Fruit fly (Drosophila melanogaster) whole organism, embryonic: Measurements from ENCODE around the gene RPA3.

Experiments
- Antp ChIP-seq: fragments of 200-800 bp; sonication (Bioruptor generic); optimal IDR thresholded peaks from 3 replicates; lab custom pipeline; 2016; ENCODE audit warnings: missing biosample characterization, missing genetic modification characterization
- Atf3 ChIP-seq: fragments of 200-800 bp; sonication (Bioruptor generic); optimal IDR thresholded peaks from 3 replicates; lab custom pipeline; 2016; ENCODE audit warnings: missing biosample characterization, missing genetic modification characterization
- Bgb ChIP-seq: fragments of 200-800 bp; sonication (Bioruptor generic); IDR thresholded peaks from 2 replicates; pipeline ENCODE4 v1.3.6; 2022; ENCODE audit warnings: missing biosample characterization, missing genetic modification characterization; ENCODE audit not compliant: partially characterized antibody
- CG10543 ChIP-seq: fragments of 200-800 bp; sonication (Bioruptor generic); optimal IDR thresholded peaks from 3 replicates; lab custom pipeline; 2017; ENCODE audit warnings: missing biosample characterization, mild to moderate bottlenecking, missing genetic modification characterization, moderate library complexity
- CG11085 ChIP-seq: fragments of 200-800 bp; sonication (Bioruptor generic); IDR thresholded peaks from 2 replicates; pipeline ENCODE4 v1.3.6; 2022; ENCODE audit warnings: missing biosample characterization, missing genetic modification characterization
- CG11398 ChIP-seq: fragments of 200-800 bp; sonication (Bioruptor generic); optimal IDR thresholded peaks from 2 replicates; lab custom pipeline; 2016; ENCODE audit warnings: missing biosample characterization, missing genetic modification characterization
- CG14050 ChIP-seq: fragments of 200-800 bp; sonication (Bioruptor generic); IDR thresholded peaks from 3 replicates; pipeline ENCODE4 v1.3.6; 2022; ENCODE audit warnings: missing biosample characterization, missing genetic modification characterization
- CG15601 ChIP-seq: fragments of 200-800 bp; sonication (Bioruptor generic); optimal IDR thresholded peaks from 3 replicates; lab custom pipeline; 2019; ENCODE audit warnings: missing biosample characterization, mild to moderate bottlenecking, missing genetic modification characterization, moderate library complexity
- CG17612 ChIP-seq: fragments of 200-800 bp; sonication (Bioruptor generic); IDR thresholded peaks from 2 replicates; pipeline ENCODE4 v1.3.6; 2022; ENCODE audit warnings: missing biosample characterization, missing genetic modification characterization
- CG17829 ChIP-seq: fragments of 200-800 bp; optimal IDR thresholded peaks from 2 replicates; lab custom pipeline; 2019; ENCODE audit warnings: missing biosample characterization, mild to moderate bottlenecking, missing genetic modification characterization, moderate library complexity
- CG2116 ChIP-seq: fragments of 200-800 bp; sonication (Bioruptor generic); optimal IDR thresholded peaks from 3 replicates; lab custom pipeline; 2018; ENCODE audit warnings: missing biosample characterization, mild to moderate bottlenecking, missing genetic modification characterization
- CG2120 ChIP-seq: fragments of 200-800 bp; sonication (Bioruptor generic); optimal IDR thresholded peaks from 3 replicates; lab custom pipeline; 2016; ENCODE audit warnings: missing biosample characterization, missing genetic modification characterization
- CG2712 ChIP-seq: fragments of 200-800 bp; optimal IDR thresholded peaks from 3 replicates; lab custom pipeline; 2019; ENCODE audit warnings: missing biosample characterization, mild to moderate bottlenecking, missing genetic modification characterization, moderate library complexity
- CG30403 ChIP-seq: fragments of 200-800 bp; sonication (Bioruptor generic); optimal IDR thresholded peaks from 3 replicates; lab custom pipeline; 2016; ENCODE audit warnings: missing biosample characterization, missing genetic modification characterization
- CG31365 ChIP-seq: fragments of 200-800 bp; sonication (Bioruptor generic); optimal IDR thresholded peaks from 2 replicates; lab custom pipeline; 2018; ENCODE audit warnings: missing biosample characterization, mild to moderate bottlenecking, missing genetic modification characterization
- CG32532 ChIP-seq: fragments of 200-800 bp; sonication (Bioruptor generic); IDR thresholded peaks from 2 replicates; pipeline ENCODE4 v1.3.6; 2022; ENCODE audit warnings: missing biosample characterization, missing genetic modification characterization
- CG34376 ChIP-seq: fragments of 200-800 bp; sonication (Bioruptor generic); optimal IDR thresholded peaks from 2 replicates; lab custom pipeline; 2018; ENCODE audit warnings: missing biosample characterization, mild to moderate bottlenecking, missing genetic modification characterization
- CG3838 ChIP-seq: fragments of 200-800 bp; sonication (Bioruptor generic); optimal IDR thresholded peaks from 3 replicates; lab custom pipeline; 2016; ENCODE audit warnings: missing biosample characterization, missing genetic modification characterization
- CG4404 ChIP-seq: fragments of 200-800 bp; sonication (Bioruptor generic); IDR thresholded peaks from 2 replicates; pipeline ENCODE4 v1.3.6; 2022; ENCODE audit warnings: missing biosample characterization, missing genetic modification characterization
- CG7745 ChIP-seq: fragments of 200-800 bp; sonication (Bioruptor generic); optimal IDR thresholded peaks from 2 replicates; lab custom pipeline; 2018; ENCODE audit warnings: missing biosample characterization, mild to moderate bottlenecking, missing genetic modification characterization, moderate library complexity
- CG7987 ChIP-seq: fragments of 200-800 bp; sonication (Bioruptor generic); optimal IDR thresholded peaks from 2 replicates; lab custom pipeline; 2018; ENCODE audit warnings: missing biosample characterization, mild to moderate bottlenecking, missing genetic modification characterization, moderate library complexity
- CG8359 ChIP-seq: fragments of 200-800 bp; sonication (Bioruptor generic); optimal IDR thresholded peaks from 2 replicates; lab custom pipeline; 2017; ENCODE audit warnings: missing biosample characterization, mild to moderate bottlenecking, missing genetic modification characterization, borderline replicate concordance
- CG8924 ChIP-seq: fragments of 200-800 bp; optimal IDR thresholded peaks from 3 replicates; lab custom pipeline; 2019; ENCODE audit warnings: missing biosample characterization, mild to moderate bottlenecking, missing genetic modification characterization, moderate library complexity
- CkIIα-i1 ChIP-seq: fragments of 200-800 bp; sonication (Bioruptor generic); IDR thresholded peaks from 2 replicates; pipeline ENCODE4 v1.3.6; 2022; ENCODE audit warnings: missing biosample characterization, missing genetic modification characterization
- Dbx ChIP-seq: fragments of 200-800 bp; sonication (Bioruptor generic); IDR thresholded peaks from 3 replicates; pipeline ENCODE4 v1.3.6; 2022; ENCODE audit warnings: missing biosample characterization, missing genetic modification characterization
- Dek ChIP-seq: fragments of 200-800 bp; sonication (Bioruptor generic); optimal IDR thresholded peaks from 3 replicates; lab custom pipeline; 2019; ENCODE audit warnings: missing biosample characterization, mild to moderate bottlenecking, missing genetic modification characterization, moderate library complexity
- Doc3 ChIP-seq: fragments of 200-800 bp; sonication (Bioruptor generic); IDR thresholded peaks from 3 replicates; pipeline ENCODE4 v1.3.6; 2022; ENCODE audit warnings: missing biosample characterization, missing genetic modification characterization; ENCODE audit not compliant: partially characterized antibody
- Dp ChIP-seq: fragments of 200-800 bp; sonication (Bioruptor generic); optimal IDR thresholded peaks from 2 replicates; lab custom pipeline; 2018; ENCODE audit warnings: missing biosample characterization, mild to moderate bottlenecking, missing genetic modification characterization, moderate library complexity
- Dref ChIP-seq: fragments of 200-800 bp; sonication (Bioruptor generic); IDR thresholded peaks from 2 replicates; pipeline ENCODE4 v1.3.6; 2022; ENCODE audit warnings: missing biosample characterization, missing genetic modification characterization
- E2f2 ChIP-seq: fragments of 200-800 bp; sonication (Bioruptor generic); IDR thresholded peaks from 2 replicates; pipeline ENCODE4 v1.3.6; 2022; ENCODE audit warnings: missing biosample characterization, missing genetic modification characterization
- HLH3B ChIP-seq: fragments of 200-800 bp; sonication (Bioruptor generic); IDR thresholded peaks from 2 replicates; pipeline ENCODE4 v1.3.6; 2022; ENCODE audit warnings: missing biosample characterization, missing genetic modification characterization
- Mrtf ChIP-seq: fragments of 200-800 bp; sonication (Bioruptor generic); IDR thresholded peaks from 3 replicates; pipeline ENCODE4 v1.3.6; 2022; ENCODE audit warnings: missing biosample characterization, missing genetic modification characterization
- Oli ChIP-seq: fragments of 200-800 bp; sonication (Bioruptor generic); optimal IDR thresholded peaks from 2 replicates; lab custom pipeline; 2018; ENCODE audit warnings: missing biosample characterization, mild to moderate bottlenecking, missing genetic modification characterization, moderate library complexity
- Rfx ChIP-seq: fragments of 200-800 bp; sonication (Bioruptor generic); IDR thresholded peaks from 2 replicates; pipeline ENCODE4 v1.3.6; 2022; ENCODE audit warnings: missing biosample characterization, missing genetic modification characterization
- Ssrp ChIP-seq: fragments of 200-800 bp; sonication (Bioruptor generic); optimal IDR thresholded peaks from 2 replicates; lab custom pipeline; 2018; ENCODE audit warnings: missing biosample characterization, mild to moderate bottlenecking, missing genetic modification characterization, moderate library complexity
- ase ChIP-seq: fragments of 200-800 bp; sonication (Bioruptor generic); IDR thresholded peaks from 3 replicates; pipeline ENCODE4 v1.3.6; 2022; ENCODE audit warnings: missing biosample characterization, missing genetic modification characterization
- btn ChIP-seq: fragments of 200-800 bp; sonication (Bioruptor generic); optimal IDR thresholded peaks from 2 replicates; lab custom pipeline; 2016; ENCODE audit warnings: missing biosample characterization, missing genetic modification characterization
- cwo ChIP-seq: fragments of 200-800 bp; sonication (Bioruptor generic); optimal IDR thresholded peaks from 3 replicates; lab custom pipeline; 2017; ENCODE audit warnings: missing biosample characterization, missing genetic modification characterization, mild to moderate bottlenecking, moderate library complexity, missing genetic modification reagents
- esg ChIP-seq: fragments of 200-800 bp; sonication (Bioruptor generic); conservative IDR thresholded peaks from 2 replicates; pipeline ENCODE4 v1.3.6; 2022; ENCODE audit warnings: missing biosample characterization, missing genetic modification characterization
- gsb ChIP-seq: fragments of 200-800 bp; sonication (Bioruptor generic); IDR thresholded peaks from 2 replicates; pipeline ENCODE4 v1.3.6; 2022; ENCODE audit warnings: missing biosample characterization, missing genetic modification characterization
- gsb-n ChIP-seq: fragments of 200-800 bp; sonication (Bioruptor generic); optimal IDR thresholded peaks from 3 replicates; lab custom pipeline; 2018; ENCODE audit warnings: missing biosample characterization, mild to moderate bottlenecking, missing genetic modification characterization
- hbn ChIP-seq: fragments of 200-800 bp; sonication (Bioruptor generic); IDR thresholded peaks from 2 replicates; pipeline ENCODE4 v1.3.6; 2022; ENCODE audit warnings: missing biosample characterization, missing genetic modification characterization; ENCODE audit not compliant: partially characterized antibody
- peb ChIP-seq: fragments of 200-800 bp; sonication (Bioruptor generic); IDR thresholded peaks from 2 replicates; pipeline ENCODE4 v1.3.6; 2022; ENCODE audit warnings: missing biosample characterization, missing genetic modification characterization
- seq ChIP-seq: fragments of 200-800 bp; sonication (Bioruptor generic); IDR thresholded peaks from 2 replicates; pipeline ENCODE4 v1.3.6; 2022; ENCODE audit warnings: missing biosample characterization, missing genetic modification characterization
- sisA ChIP-seq: fragments of 200-800 bp; sonication (Bioruptor generic); IDR thresholded peaks from 2 replicates; pipeline ENCODE4 v1.3.6; 2022; ENCODE audit warnings: missing biosample characterization, missing genetic modification characterization
- ssp ChIP-seq: fragments of 200-800 bp; sonication (Bioruptor generic); IDR thresholded peaks from 2 replicates; pipeline ENCODE4 v1.3.6; 2022; ENCODE audit warnings: missing biosample characterization, missing genetic modification characterization
- stc ChIP-seq: fragments of 200-800 bp; sonication (Bioruptor generic); IDR thresholded peaks from 2 replicates; pipeline ENCODE4 v1.3.6; 2022; ENCODE audit warnings: missing biosample characterization, missing genetic modification characterization
- tgo ChIP-seq: fragments of 200-800 bp; sonication (Bioruptor generic); IDR thresholded peaks from 3 replicates; pipeline ENCODE4 v1.3.6; 2022; ENCODE audit warnings: missing biosample characterization, missing genetic modification characterization
- tup ChIP-seq: fragments of 200-800 bp; sonication (Bioruptor generic); optimal IDR thresholded peaks from 2 replicates; lab custom pipeline; 2016; ENCODE audit warnings: missing biosample characterization, mild to moderate bottlenecking, missing genetic modification characterization, moderate library complexity
- unpg ChIP-seq: fragments of 200-800 bp; sonication (Bioruptor generic); optimal IDR thresholded peaks from 3 replicates; lab custom pipeline; 2018; ENCODE audit warnings: missing biosample characterization, mild to moderate bottlenecking, missing genetic modification characterization, moderate library complexity
- vfl ChIP-seq: fragments of 200-800 bp; sonication (Bioruptor generic); optimal IDR thresholded peaks from 2 replicates; lab custom pipeline; 2016; ENCODE audit warnings: missing biosample characterization, missing genetic modification characterization

RPA3 gene

DNA sequence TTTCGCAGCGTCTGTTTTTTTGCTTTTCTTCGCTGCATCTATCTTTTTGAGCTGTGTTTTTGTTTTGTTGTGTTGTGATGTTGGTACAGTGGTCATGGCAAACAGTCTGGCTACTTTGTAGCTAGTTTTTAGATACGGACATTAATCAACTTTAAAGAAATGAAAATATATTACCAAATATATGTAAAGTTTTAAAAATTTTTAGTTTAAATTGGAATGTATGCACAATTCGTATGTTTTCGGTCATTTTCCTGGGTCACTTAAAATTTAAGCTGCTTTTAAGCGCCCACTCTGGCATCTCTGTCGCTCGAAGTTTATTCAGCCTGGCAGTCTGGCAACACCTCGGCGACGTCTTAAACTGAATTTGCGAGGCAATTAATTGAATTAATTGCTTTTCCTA lies 39.1 kb downstream of the RPA3 start, which contains the start of gene CG11695 (continued):
- peak; percentile 69 for TF ChIP-seq CG2712 (tag; lab: Kevin White, UChicago)
- TF ChIP-seq stc, result no peak; the same call in 1 of the 2 replicates
- no peak for TF ChIP-seq Bgb (GFP tag; lab: Robert Waterston, UW)
- peak; percentile 47; the same call in 1 of the 2 replicates for TF ChIP-seq esg
- peak; percentile 19 for TF ChIP-seq cwo (GFP tag; lab: Kevin White, UChicago)
- no peak for TF ChIP-seq gsb (GFP tag; lab: Robert Waterston, UW)
- peak; percentile 44 for TF ChIP-seq gsb-n (tag; lab: Kevin White, UChicago)
- peak; percentile 56 for TF ChIP-seq sisA (GFP tag; lab: Robert Waterston, UW)
- peak; percentile 78 for TF ChIP-seq CG2120
- peak; percentile 50 for TF ChIP-seq E2f2 (GFP tag; lab: Robert Waterston, UW)
- peak; percentile 50 for TF ChIP-seq Antp (GFP tag; lab: Kevin White, UChicago)
- TF ChIP-seq hbn (GFP tag; lab: Robert Waterston, UW), result no peak
- TF ChIP-seq tup (GFP tag; lab: Kevin White, UChicago), result no peak
- TF ChIP-seq Ssrp (tag; lab: Kevin White, UChicago), result peak; percentile 62
- peak; percentile 29; the same call in 1 of the 2 replicates for TF ChIP-seq ssp (GFP tag; lab: Robert Waterston, UW)
- peak; percentile 81 for TF ChIP-seq Rfx
- no peak for TF ChIP-seq CG8359 (GFP tag; lab: Kevin White, UChicago)
- peak; percentile 42 for TF ChIP-seq CG2116 (GFP tag; lab: Kevin White, UChicago)
- 0 out of 3 replicates have a peak, but pooled peaks have one; percentile 57 for TF ChIP-seq Dbx (GFP tag; lab: Robert Waterston, UW)
- TF ChIP-seq ase (GFP tag; lab: Robert Waterston, UW), result no peak
- TF ChIP-seq CG8924 (tag; lab: Kevin White, UChicago), result peak; percentile 51
- no peak for TF ChIP-seq CG17612 (GFP tag; lab: Robert Waterston, UW)
- no peak for TF ChIP-seq CG14050 (GFP tag; lab: Robert Waterston, UW)
- TF ChIP-seq Atf3, result no peak
- peak; percentile 45; the same call in 1 of the 2 replicates for TF ChIP-seq peb (GFP tag; lab: Robert Waterston, UW)
- TF ChIP-seq Dref, result no peak
- TF ChIP-seq Dek (tag; lab: Kevin White, UChicago), result peak; percentile 64
- peak; percentile 37; the same call in 1 of the 2 replicates for TF ChIP-seq HLH3B
- TF ChIP-seq CG4404 (GFP tag; lab: Robert Waterston, UW), result peak; percentile 36; the same call in 1 of the 2 replicates
- TF ChIP-seq CG15601 (tag; lab: Kevin White, UChicago), result peak; percentile 44
- peak; percentile 68 for TF ChIP-seq CG17829 (tag; lab: Kevin White, UChicago)
- no peak for TF ChIP-seq Mrtf (GFP tag; lab: Robert Waterston, UW)
- TF ChIP-seq CG10543 (GFP tag; lab: Kevin White, UChicago), result peak; percentile 72
- no peak for TF ChIP-seq btn (GFP tag; lab: Kevin White, UChicago)
- peak; percentile 57 for TF ChIP-seq Oli (tag; lab: Kevin White, UChicago)
- TF ChIP-seq CG34376 (GFP tag; lab: Kevin White, UChicago), result peak; percentile 58
- no peak for TF ChIP-seq Doc3 (GFP tag; lab: Robert Waterston, UW)
- TF ChIP-seq CG11085 (GFP tag; lab: Robert Waterston, UW), result no peak
- TF ChIP-seq tgo (GFP tag; lab: Robert Waterston, UW), result peak; percentile 57
- TF ChIP-seq CG7987 (GFP tag; lab: Kevin White, UChicago), result no peak
- no peak for TF ChIP-seq CG11398
- TF ChIP-seq CG7745 (tag; lab: Kevin White, UChicago), result no peak
- peak; percentile 73 for TF ChIP-seq CG30403
- TF ChIP-seq CG32532 (GFP tag; lab: Robert Waterston, UW), result peak; percentile 76
- TF ChIP-seq seq (GFP tag; lab: Robert Waterston, UW), result no peak
- TF ChIP-seq CkIIα-i1 (GFP tag; lab: Robert Waterston, UW), result no peak
- TF ChIP-seq CG3838, result peak; percentile 51
- peak; percentile 71 for TF ChIP-seq unpg (GFP tag; lab: Kevin White, UChicago)
- TF ChIP-seq Dp (GFP tag; lab: Kevin White, UChicago), result peak; percentile 22
- no peak for TF ChIP-seq CG31365 (tag; lab: Kevin White, UChicago)
- TF ChIP-seq vfl (GFP tag; lab: Kevin White, UChicago), result no peak
